Fruit fly (Drosophila melanogaster) whole organism, larva: ENCODE measurements around the gene RhoGAP19D.
"Not testable (repeated sequence)": the region's sequence is repeated elsewhere in the genome, so short reads cannot be mapped to it uniquely, and the experiment has no call there.

Source experiments
- noc ChIP-seq: fragments of 200-800 bp; sonication (Bioruptor generic); optimal IDR thresholded peaks from 3 replicates; lab custom pipeline; 2019; ENCODE audit warnings: missing biosample characterization, mild to moderate bottlenecking, missing genetic modification characterization, moderate library complexity

RhoGAP19D gene

DNA sequence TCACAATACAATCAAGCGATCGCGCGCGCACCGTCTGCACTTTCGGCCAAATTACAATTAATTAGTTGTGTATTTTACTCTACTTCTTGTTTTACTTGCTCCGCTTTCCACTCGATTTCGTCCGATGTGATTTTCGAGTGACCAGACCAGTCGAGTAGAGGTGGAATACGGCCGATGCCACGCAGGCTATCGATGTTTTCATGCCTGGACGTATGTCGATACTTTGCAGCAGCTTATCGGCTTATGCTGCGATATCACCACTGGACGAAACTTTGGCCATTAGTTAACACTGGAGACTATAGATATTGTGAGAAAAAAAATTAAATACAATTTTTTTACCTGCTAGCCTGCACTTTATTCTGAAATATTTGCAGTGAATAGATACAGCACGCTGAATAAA is at the start of gene RhoGAP19D:
Gene RhoGAP19D, minus strand, starts transcription at position 155 of the 400 bp plus-strand sequence.
- TF ChIP-seq noc (tag; lab: Kevin White, UChicago), result peak; percentile 5

dm6 chrX:20559582-20559981 is 49.1 kb upstream of the RhoGAP19D start:
- no peak for TF ChIP-seq noc (tag; lab: Kevin White, UChicago)

DNA sequence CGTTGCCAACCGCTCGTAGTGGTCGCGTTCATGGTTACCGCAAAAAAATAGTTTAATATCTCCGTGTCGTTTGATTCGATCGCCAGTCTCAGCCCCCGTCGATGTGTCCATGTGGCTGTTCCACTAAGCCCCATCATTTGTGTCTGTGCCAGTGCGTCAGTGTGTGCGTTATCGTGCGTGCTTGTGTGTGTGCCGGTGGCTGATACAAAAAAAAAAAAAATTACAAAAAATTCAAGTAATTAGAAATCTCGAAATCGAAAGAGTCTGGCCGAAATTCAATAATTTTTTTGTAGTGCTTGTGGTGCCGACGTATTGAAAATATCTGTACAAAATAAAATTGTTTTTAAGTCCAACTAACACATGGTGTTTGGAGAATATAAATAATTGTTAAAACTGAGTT is 27.7 kb upstream of the RhoGAP19D start, which contains the start of gene RunxB:
Gene RunxB, plus strand, starts transcription at position 301 of the 400 bp plus-strand sequence.
- no peak for TF ChIP-seq noc (tag; lab: Kevin White, UChicago)

DNA sequence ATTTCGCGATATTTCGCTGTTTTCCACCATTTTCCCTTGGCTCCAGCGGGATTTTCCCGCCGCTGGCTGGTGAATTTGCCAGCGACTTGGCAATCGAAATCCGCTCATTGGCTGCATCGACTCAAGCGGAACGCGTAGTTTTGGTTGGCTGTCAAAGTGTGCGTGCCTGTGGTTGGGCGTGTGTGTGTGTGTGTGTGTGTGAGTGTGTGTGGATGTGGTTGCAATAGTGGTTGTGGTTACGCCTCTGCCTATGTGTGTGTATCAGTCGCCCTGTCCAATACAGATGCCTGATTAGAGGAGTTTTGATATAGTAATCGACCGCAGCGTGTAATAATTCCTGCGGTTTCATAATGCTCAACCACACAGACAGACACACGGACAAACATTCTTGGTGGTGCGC is 25.6 kb upstream of the RhoGAP19D start:
- no peak for TF ChIP-seq noc (tag; lab: Kevin White, UChicago)

dm6 chrX:20527331-20527730 is 16.8 kb upstream of the RhoGAP19D start, which contains the start of gene CG42579:
TSS of gene CG42579 (plus strand) at chrX:20527631.
- TF ChIP-seq noc (tag; lab: Kevin White, UChicago), result not testable (repeated sequence)

DNA sequence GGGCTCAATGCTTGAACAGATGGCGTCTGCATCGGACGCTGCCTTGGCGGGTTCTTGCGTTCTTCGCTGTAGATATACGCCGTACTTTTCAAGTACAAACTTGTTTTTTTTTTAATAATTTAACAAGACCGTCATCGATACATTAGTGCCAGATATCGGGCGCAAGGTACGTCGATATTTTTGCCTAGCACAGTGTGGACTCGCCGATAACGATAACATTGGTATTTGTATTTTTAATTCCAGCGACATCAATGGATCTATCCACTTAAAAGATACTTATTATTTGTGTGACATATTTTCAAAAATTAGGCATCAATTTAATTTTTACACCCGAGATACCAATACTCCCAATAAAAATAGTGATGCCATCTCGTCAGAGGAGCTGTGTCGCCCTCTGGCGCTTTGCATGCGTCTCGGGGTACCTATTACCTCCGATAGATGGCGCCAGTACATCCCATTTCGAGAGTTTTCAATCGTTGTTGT is 14.3 kb upstream of the RhoGAP19D start, which contains the start of gene Tak1:
Gene Tak1, minus strand, starts transcription at position 175 of the 483 bp plus-strand sequence.
- TF ChIP-seq noc (tag; lab: Kevin White, UChicago), result no peak

- TF ChIP-seq noc (tag; lab: Kevin White, UChicago), result no peak
These were observed 9.3 kb upstream of the RhoGAP19D start for dm6 chrX:20519696-20520373.

dm6 chrX:20519049-20519448 is 8.6 kb upstream of the RhoGAP19D start:
- no peak for TF ChIP-seq noc (tag; lab: Kevin White, UChicago)

dm6 chrX:20518210-20518609 is 7.7 kb upstream of the RhoGAP19D start:
- no peak for TF ChIP-seq noc (tag; lab: Kevin White, UChicago)

DNA sequence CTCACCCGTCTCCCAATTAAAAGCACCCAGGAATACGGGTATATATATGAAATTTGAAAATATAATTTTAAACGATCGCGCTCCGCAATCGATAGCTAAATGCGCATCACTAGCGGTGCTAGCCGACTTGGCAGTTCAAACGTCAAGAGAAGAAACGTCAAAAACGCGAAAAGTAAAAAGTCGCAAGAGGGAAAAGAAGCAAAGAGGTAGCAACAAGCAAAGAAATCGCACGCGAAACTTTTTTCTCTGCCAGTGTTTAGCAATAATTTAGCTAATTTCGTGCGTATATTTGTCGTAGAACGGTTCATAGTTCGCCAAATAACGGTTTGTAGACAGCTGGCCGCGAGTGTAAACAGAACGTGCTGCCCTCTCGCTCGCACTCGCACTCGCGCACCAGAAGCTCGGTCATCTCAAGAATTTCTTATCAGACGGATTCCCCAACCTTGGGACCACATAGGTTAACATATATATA is 924 bp upstream of the RhoGAP19D start, which contains the start of gene CG1812:
Gene CG1812, plus strand, starts transcription at position 163 of the 472 bp plus-strand sequence.
- TF ChIP-seq noc (tag; lab: Kevin White, UChicago), result peak; percentile 50

- peak; percentile 10 for TF ChIP-seq noc (tag; lab: Kevin White, UChicago)
These were observed 714 bp downstream of the RhoGAP19D start for dm6 chrX:20509535-20510424.

- no peak for TF ChIP-seq noc (tag; lab: Kevin White, UChicago)
These were observed 2.7 kb downstream of the RhoGAP19D start for dm6 chrX:20507785-20508184.

dm6 chrX:20505897-20506296 is 4.6 kb downstream of the RhoGAP19D start:
- TF ChIP-seq noc (tag; lab: Kevin White, UChicago), result no peak

DNA sequence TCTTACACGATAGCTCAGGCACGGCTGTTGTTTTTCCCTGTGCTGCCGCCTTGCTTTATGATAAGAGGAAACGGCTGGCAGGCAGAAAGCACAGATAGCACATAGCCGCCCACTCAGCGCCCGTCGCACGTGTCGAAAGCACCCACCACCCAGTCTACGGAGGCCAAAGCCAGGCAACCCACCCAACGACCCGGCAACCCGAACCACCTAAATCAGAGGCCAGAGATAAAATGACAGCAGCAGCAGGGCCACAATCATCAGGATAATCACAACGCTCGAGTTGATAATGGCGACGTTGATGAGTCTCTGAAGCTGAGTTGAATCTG is 7.0 kb downstream of the RhoGAP19D start:
- no peak for TF ChIP-seq noc (tag; lab: Kevin White, UChicago)

DNA sequence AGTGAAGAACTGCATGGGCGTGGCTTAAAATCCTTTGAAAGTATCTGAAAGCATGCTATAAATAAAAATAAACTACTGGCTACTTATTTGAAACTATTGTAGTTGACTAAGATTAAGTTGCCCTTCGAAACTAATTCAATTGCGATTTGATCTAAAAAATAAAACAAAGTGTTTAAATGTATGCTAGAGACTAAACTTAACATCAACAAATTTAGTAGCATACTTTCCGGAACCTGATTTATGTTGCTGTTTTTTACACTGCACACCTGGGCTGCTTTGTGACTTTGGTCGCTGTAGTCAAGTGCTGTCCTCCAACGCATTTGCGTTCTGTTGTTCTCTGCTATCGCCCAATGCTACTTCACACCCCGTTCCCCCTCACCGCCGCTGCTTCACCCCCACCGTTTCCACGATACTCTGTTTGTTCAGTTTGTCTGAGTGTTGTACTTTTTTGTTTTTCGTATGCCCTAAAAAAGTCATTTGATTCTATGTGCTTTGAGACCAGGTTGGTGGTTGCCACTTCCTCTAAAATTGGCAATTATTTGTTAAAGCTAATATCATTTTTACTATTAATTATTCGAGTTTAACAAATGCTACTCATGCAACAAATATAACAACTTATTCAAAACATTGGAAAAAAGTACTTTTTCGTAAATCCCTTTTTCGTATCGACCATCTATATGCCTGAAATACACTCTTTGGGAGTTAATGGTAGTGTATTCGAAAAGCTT is 7.6 kb downstream of the RhoGAP19D start:
- TF ChIP-seq noc (tag; lab: Kevin White, UChicago), result peak; percentile 69
